Fruit fly (Drosophila melanogaster) whole organism, prepupa: Measurements from ENCODE around the gene FRG1.

Source experiments
- CG10631 ChIP-seq: fragments of 200-800 bp; sonication (Bioruptor generic); optimal IDR thresholded peaks from 2 replicates; lab custom pipeline; 2016; ENCODE audit warnings: missing biosample characterization, missing genetic modification characterization
- CG10669 ChIP-seq: fragments of 200-800 bp; sonication (Bioruptor generic); optimal IDR thresholded peaks from 3 replicates; lab custom pipeline; 2018; ENCODE audit warnings: missing biosample characterization, mild to moderate bottlenecking, missing genetic modification characterization, moderate library complexity
- CG11294 ChIP-seq: fragments of 200-800 bp; sonication (Bioruptor generic); IDR thresholded peaks from 2 replicates; pipeline ENCODE4 v1.3.6; 2022; ENCODE audit warnings: missing biosample characterization, missing genetic modification characterization
- CG11902 ChIP-seq: fragments of 200-800 bp; sonication (Bioruptor generic); optimal IDR thresholded peaks from 3 replicates; lab custom pipeline; 2016; ENCODE audit warnings: missing biosample characterization, missing genetic modification characterization
- CG1621 ChIP-seq: fragments of 200-800 bp; sonication (Bioruptor generic); optimal IDR thresholded peaks from 3 replicates; lab custom pipeline; 2018; ENCODE audit warnings: missing biosample characterization, mild to moderate bottlenecking, missing genetic modification characterization
- CG16779 ChIP-seq: fragments of 200-800 bp; sonication (Bioruptor generic); optimal IDR thresholded peaks from 3 replicates; lab custom pipeline; 2017; ENCODE audit warnings: missing biosample characterization, mild to moderate bottlenecking, missing genetic modification characterization
- CG3032 ChIP-seq: fragments of 200-800 bp; optimal IDR thresholded peaks from 2 replicates; lab custom pipeline; 2019; ENCODE audit warnings: missing biosample characterization, mild to moderate bottlenecking, missing genetic modification characterization, moderate library complexity
- CG3919 ChIP-seq: fragments of 200-800 bp; sonication (Bioruptor generic); optimal IDR thresholded peaks from 3 replicates; lab custom pipeline; 2016; ENCODE audit warnings: missing biosample characterization, missing genetic modification characterization
- CG4318 ChIP-seq: fragments of 200-800 bp; sonication (Bioruptor generic); optimal IDR thresholded peaks from 3 replicates; lab custom pipeline; 2017; ENCODE audit warnings: missing biosample characterization, mild to moderate bottlenecking, missing genetic modification characterization
- CG6276 ChIP-seq: fragments of 200-800 bp; sonication (Bioruptor generic); optimal IDR thresholded peaks from 2 replicates; lab custom pipeline; 2017; ENCODE audit warnings: missing biosample characterization, mild to moderate bottlenecking, missing genetic modification characterization
- CG6792 ChIP-seq: fragments of 200-800 bp; sonication (Bioruptor generic); optimal IDR thresholded peaks from 3 replicates; lab custom pipeline; 2016; ENCODE audit warnings: missing biosample characterization, missing genetic modification characterization
- CG6808 ChIP-seq: fragments of 200-800 bp; sonication (Bioruptor generic); optimal IDR thresholded peaks from 3 replicates; lab custom pipeline; 2017; ENCODE audit warnings: missing biosample characterization, missing genetic modification characterization, mild to moderate bottlenecking, moderate library complexity, missing genetic modification reagents
- CG6854 ChIP-seq: fragments of 200-800 bp; sonication (Bioruptor generic); optimal IDR thresholded peaks from 2 replicates; lab custom pipeline; 2017; ENCODE audit warnings: missing biosample characterization, mild to moderate bottlenecking, missing genetic modification characterization
- CG7368 ChIP-seq: fragments of 200-800 bp; sonication (Bioruptor generic); optimal IDR thresholded peaks from 3 replicates; lab custom pipeline; 2016; ENCODE audit warnings: missing biosample characterization, missing genetic modification characterization
- CG8119 ChIP-seq: fragments of 200-800 bp; sonication (Bioruptor generic); IDR thresholded peaks from 3 replicates; pipeline ENCODE4 v1.3.6; 2022; ENCODE audit warnings: missing biosample characterization, missing genetic modification characterization
- CG8319 ChIP-seq: fragments of 200-800 bp; sonication (Bioruptor generic); optimal IDR thresholded peaks from 3 replicates; lab custom pipeline; 2016; ENCODE audit warnings: missing biosample characterization, missing genetic modification characterization
- CG8632 ChIP-seq: fragments of 200-800 bp; sonication (Bioruptor generic); optimal IDR thresholded peaks from 3 replicates; lab custom pipeline; 2016; ENCODE audit warnings: missing biosample characterization, missing genetic modification characterization
- CG9139 ChIP-seq: fragments of 200-800 bp; sonication (Bioruptor generic); optimal IDR thresholded peaks from 3 replicates; lab custom pipeline; 2017; ENCODE audit warnings: missing biosample characterization, mild to moderate bottlenecking, missing genetic modification characterization
- Eip75B ChIP-seq: fragments of 200-800 bp; sonication (Bioruptor generic); optimal IDR thresholded peaks from 3 replicates; lab custom pipeline; 2016; ENCODE audit warnings: missing biosample characterization, missing genetic modification characterization
- Eip93F ChIP-seq: fragments of 200-800 bp; sonication (Bioruptor generic); optimal IDR thresholded peaks from 2 replicates; lab custom pipeline; 2016; ENCODE audit warnings: missing biosample characterization, mild to moderate bottlenecking, missing genetic modification characterization
- Ets21C ChIP-seq: fragments of 200-800 bp; sonication (Bioruptor generic); optimal IDR thresholded peaks from 3 replicates; lab custom pipeline; 2016; ENCODE audit warnings: missing biosample characterization, missing genetic modification characterization
- Ets96B ChIP-seq: fragments of 200-800 bp; optimal IDR thresholded peaks from 2 replicates; lab custom pipeline; 2019; ENCODE audit warnings: missing biosample characterization, mild to moderate bottlenecking, missing genetic modification characterization, moderate library complexity
- OdsH ChIP-seq: fragments of 200-800 bp; sonication (Bioruptor generic); optimal IDR thresholded peaks from 3 replicates; lab custom pipeline; 2016; ENCODE audit warnings: missing biosample characterization, missing genetic modification characterization
- Smox ChIP-seq: fragments of 200-800 bp; sonication (Bioruptor generic); optimal IDR thresholded peaks from 3 replicates; lab custom pipeline; 2016; ENCODE audit warnings: missing biosample characterization, missing genetic modification characterization
- Sox14 ChIP-seq: fragments of 200-800 bp; sonication (Bioruptor generic); optimal IDR thresholded peaks from 3 replicates; lab custom pipeline; 2016; ENCODE audit warnings: missing biosample characterization, missing genetic modification characterization
- achi ChIP-seq: fragments of 200-800 bp; sonication (Bioruptor generic); optimal IDR thresholded peaks from 3 replicates; lab custom pipeline; 2016; ENCODE audit warnings: missing biosample characterization, missing genetic modification characterization
- dac ChIP-seq: fragments of 200-800 bp; sonication (Bioruptor generic); optimal IDR thresholded peaks from 2 replicates; lab custom pipeline; 2017; ENCODE audit warnings: missing biosample characterization, mild to moderate bottlenecking, missing genetic modification characterization
- eg ChIP-seq: fragments of 200-800 bp; sonication (Bioruptor generic); IDR thresholded peaks from 3 replicates; pipeline ENCODE4 v1.3.6; 2022; ENCODE audit warnings: missing biosample characterization, missing genetic modification characterization
- esn ChIP-seq: fragments of 200-800 bp; sonication (Bioruptor generic); optimal IDR thresholded peaks from 2 replicates; lab custom pipeline; 2016; ENCODE audit warnings: missing biosample characterization, mild to moderate bottlenecking, missing genetic modification characterization, moderate library complexity
- fd59A ChIP-seq: fragments of 200-800 bp; sonication (Bioruptor generic); optimal IDR thresholded peaks from 2 replicates; lab custom pipeline; 2017; ENCODE audit warnings: missing biosample characterization, mild to moderate bottlenecking, missing genetic modification characterization, missing genetic modification reagents
- fd85E ChIP-seq: fragments of 200-800 bp; sonication (Bioruptor generic); optimal IDR thresholded peaks from 3 replicates; lab custom pipeline; 2016; ENCODE audit warnings: missing biosample characterization, missing genetic modification characterization
- lz ChIP-seq: fragments of 200-800 bp; sonication (Bioruptor generic); optimal IDR thresholded peaks from 3 replicates; lab custom pipeline; 2016; ENCODE audit warnings: missing biosample characterization, missing genetic modification characterization
- salr ChIP-seq, 2 experiments: fragments of 200-800 bp; sonication (Bioruptor generic); optimal IDR thresholded peaks; 3 replicates each; lab custom pipeline; 2016 to 2018; ENCODE audit warnings: missing biosample characterization in 2 of 2, missing genetic modification characterization in 2 of 2, mild to moderate bottlenecking in 1 of 2
- spab ChIP-seq: fragments of 200-800 bp; sonication (Bioruptor generic); optimal IDR thresholded peaks from 2 replicates; lab custom pipeline; 2017; ENCODE audit warnings: missing biosample characterization, mild to moderate bottlenecking, missing genetic modification characterization, missing genetic modification reagents
- svp ChIP-seq: fragments of 200-800 bp; sonication (Bioruptor generic); peaks from one replicate; lab custom pipeline; 2016; ENCODE audit warnings: missing biosample characterization, missing genetic modification characterization
- topi ChIP-seq: fragments of 200-800 bp; sonication (Bioruptor generic); optimal IDR thresholded peaks from 3 replicates; lab custom pipeline; 2016; ENCODE audit warnings: missing biosample characterization, missing genetic modification characterization
- vri ChIP-seq: fragments of 200-800 bp; sonication (Bioruptor generic); optimal IDR thresholded peaks from 3 replicates; lab custom pipeline; 2016; ENCODE audit warnings: missing biosample characterization, mild to moderate bottlenecking, missing genetic modification characterization

Gene FRG1

DNA sequence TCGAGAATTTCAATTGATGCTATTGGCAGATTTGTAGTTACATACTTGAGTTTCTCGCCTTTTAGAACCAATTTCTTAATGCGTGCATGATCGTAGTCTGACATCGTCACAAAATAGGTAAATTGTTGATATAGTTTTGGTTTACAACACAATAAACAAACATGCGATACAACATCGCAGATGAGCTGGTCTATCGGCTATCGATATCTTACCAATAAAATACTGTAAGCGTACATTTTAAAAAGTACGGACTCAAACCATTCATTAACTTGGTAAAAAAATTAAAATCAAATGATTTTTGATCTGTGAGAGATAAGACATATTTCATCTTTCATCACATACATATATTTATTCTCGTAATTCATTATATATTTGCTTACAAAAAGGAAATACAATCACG is at the start of gene FRG1:
TSS of gene FRG1 (minus strand) at position 175 of the 400 bp plus-strand sequence.
- TF ChIP-seq CG3032 (tag; lab: Kevin White, UChicago) (no peak), CG8319 (GFP tag; lab: Kevin White, UChicago) (no peak), CG8632 (no peak), Sox14 (GFP tag; lab: Kevin White, UChicago) (no peak), achi (no peak), CG7368 (no peak), CG11902 (GFP tag; lab: Kevin White, UChicago) (no peak), CG16779 (tag; lab: Kevin White, UChicago) (no peak), CG10669 (GFP tag; lab: Kevin White, UChicago) (no peak), OdsH (GFP tag; lab: Kevin White, UChicago) (no peak), esn (GFP tag; lab: Kevin White, UChicago) (no peak), vri (GFP tag; lab: Kevin White, UChicago) (no peak)

DNA sequence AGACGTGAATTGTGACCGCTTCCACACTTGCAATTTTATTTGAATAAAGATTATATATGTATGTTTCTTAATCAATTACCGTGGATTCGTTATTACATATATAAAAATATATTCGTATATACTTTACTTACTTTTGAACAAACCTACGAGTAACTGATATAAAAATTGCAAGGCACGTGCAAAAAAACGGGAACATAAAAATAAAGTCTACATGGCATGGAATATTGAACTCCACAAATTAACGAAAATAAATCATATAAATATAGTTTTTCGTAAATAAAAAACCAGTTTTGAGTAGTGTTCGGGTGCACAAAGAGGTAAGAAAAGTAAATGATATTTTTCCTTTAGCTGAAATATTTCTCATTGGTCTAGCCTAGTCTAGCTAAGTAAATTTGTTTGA is 45.6 kb upstream of the FRG1 start, which contains the start of gene Spn77Bc:
TSS of gene Spn77Bc (plus strand) at position 301 of the 400 bp plus-strand sequence.
- no peak for TF ChIP-seq CG7368
- TF ChIP-seq CG6854 (GFP tag; lab: Kevin White, UChicago): no peak
- no peak for TF ChIP-seq salr (GFP tag; optimal IDR thresholded peaks at IDR 0.05; lab: Kevin White, UChicago)
- no peak for TF ChIP-seq OdsH (GFP tag; lab: Kevin White, UChicago)
- TF ChIP-seq Ets96B: no peak
- TF ChIP-seq Ets21C: no peak
- TF ChIP-seq svp (GFP tag; lab: Kevin White, UChicago): no peak
- TF ChIP-seq CG6792: no peak
- no peak for TF ChIP-seq spab (GFP tag; lab: Kevin White, UChicago)
- no peak for TF ChIP-seq CG10631 (GFP tag; lab: Kevin White, UChicago)
- no peak for TF ChIP-seq Smox (GFP tag; lab: Kevin White, UChicago)
- no peak for TF ChIP-seq CG9139 (GFP tag; lab: Kevin White, UChicago)
- no peak for TF ChIP-seq eg (GFP tag; lab: Robert Waterston, UW)
- TF ChIP-seq achi: no peak
- TF ChIP-seq fd59A (GFP tag; lab: Kevin White, UChicago): no peak
- no peak for TF ChIP-seq CG6808 (GFP tag; lab: Kevin White, UChicago)
- TF ChIP-seq lz (GFP tag; lab: Kevin White, UChicago): no peak
- TF ChIP-seq CG8319 (GFP tag; lab: Kevin White, UChicago): no peak
- no peak for TF ChIP-seq CG3032 (tag; lab: Kevin White, UChicago)
- no peak for TF ChIP-seq CG1621

DNA sequence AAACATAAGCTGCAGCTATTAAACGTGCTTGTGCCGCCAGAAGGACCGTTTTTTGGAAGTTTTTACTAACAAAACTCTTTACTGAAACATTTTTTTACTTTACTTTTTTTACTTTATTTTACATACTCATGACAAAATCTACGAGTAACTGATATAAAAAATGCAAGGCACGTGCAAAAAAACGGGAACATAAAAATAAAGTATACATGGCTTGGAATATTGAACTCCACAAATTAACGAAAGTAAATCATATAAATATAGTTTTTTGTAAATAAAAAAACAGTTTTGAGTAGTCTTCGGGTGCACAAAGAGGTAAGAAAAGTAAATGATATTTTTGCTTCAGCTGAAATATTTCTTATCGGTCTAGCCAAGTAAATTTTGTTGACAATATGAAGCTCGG is 23.9 kb upstream of the FRG1 start, which contains the start of gene Spn77Bb:
TSS of gene Spn77Bb (plus strand) at position 301 of the 400 bp plus-strand sequence.
- TF ChIP-seq CG3919 (GFP tag; lab: Kevin White, UChicago) (no peak), CG11294 (no peak)

DNA sequence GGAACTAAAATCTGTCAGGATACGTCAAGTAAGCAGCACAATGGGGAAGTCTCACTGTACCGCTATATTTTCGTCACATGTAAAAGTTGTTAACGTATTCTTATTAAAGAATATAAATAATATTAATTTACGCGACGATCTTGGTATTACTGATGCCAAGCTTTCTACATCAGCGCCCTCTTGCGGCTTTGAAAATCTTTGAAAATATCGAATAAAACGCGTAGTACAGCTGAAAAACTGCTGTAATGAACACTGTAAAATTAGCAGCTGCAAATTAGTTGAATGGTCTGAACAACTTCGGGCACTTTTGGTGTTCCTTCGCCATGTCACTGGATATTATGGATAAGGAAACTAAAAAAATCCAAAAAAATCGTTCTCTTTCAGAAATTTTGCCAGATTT is 23.3 kb upstream of the FRG1 start:
- TF ChIP-seq CG16779 (tag; lab: Kevin White, UChicago) (no peak), CG6276 (GFP tag; lab: Kevin White, UChicago) (no peak), CG11294 (no peak), CG8632 (no peak), fd85E (GFP tag; lab: Kevin White, UChicago) (no peak), CG8119 (no peak), Eip93F (no peak), CG4318 (GFP tag; lab: Kevin White, UChicago) (no peak), dac (no peak), spab (GFP tag; lab: Kevin White, UChicago) (no peak), Eip75B (no peak), CG3032 (tag; lab: Kevin White, UChicago) (no peak), CG6854 (GFP tag; lab: Kevin White, UChicago) (no peak), topi (GFP tag; lab: Kevin White, UChicago) (no peak), lz (GFP tag; lab: Kevin White, UChicago) (no peak), CG10669 (GFP tag; lab: Kevin White, UChicago) (no peak)
